Worm (Caenorhabditis elegans) whole organism, L2 larva: ENCODE data around the gene cnnm-5.

Experiments
- R02D3.7 ChIP-seq: fragments of 150-350 bp; optimal IDR thresholded peaks from 2 replicates; lab custom pipeline; 2014; ENCODE audit warnings: missing biosample characterization, missing genetic modification characterization
- Y55F3AM.14 ChIP-seq: fragments of 200-800 bp; sonication (Bioruptor generic); optimal IDR thresholded peaks from 2 replicates; lab custom pipeline; 2018; ENCODE audit warnings: mild to moderate bottlenecking, missing genetic modification characterization, missing compliant biosample characterization
- alr-1 ChIP-seq: fragments of 150-350 bp; optimal IDR thresholded peaks from 2 replicates; lab custom pipeline; 2014; ENCODE audit warnings: missing biosample characterization, missing genetic modification characterization
- blmp-1 ChIP-seq: sonication (generic microtip); optimal IDR thresholded peaks from 2 replicates; lab custom pipeline; 2017; ENCODE audit warnings: missing genetic modification characterization, mild to moderate bottlenecking, missing compliant biosample characterization, antibody characterized with exemption, moderate library complexity; ENCODE audit not compliant: insufficient read depth
- elt-1 ChIP-seq: fragments of 150-350 bp; optimal IDR thresholded peaks from 2 replicates; lab custom pipeline; 2014; ENCODE audit warnings: missing biosample characterization, missing genetic modification characterization
- lsy-2 ChIP-seq, 2 experiments: fragments of 150-350 bp in 1 of 2; sonication (generic microtip) in 1 of 2; optimal IDR thresholded peaks; 2 replicates each; lab custom pipeline; 2014 to 2017; ENCODE audit warnings: missing biosample characterization in 2 of 2, missing genetic modification characterization in 2 of 2
- nhr-21 ChIP-seq: fragments of 150-350 bp; optimal IDR thresholded peaks from 2 replicates; lab custom pipeline; 2014; ENCODE audit warnings: missing biosample characterization, missing genetic modification characterization
- nhr-237 ChIP-seq: fragments of 150-350 bp; optimal IDR thresholded peaks from 2 replicates; lab custom pipeline; 2014; ENCODE audit warnings: missing biosample characterization, missing genetic modification characterization
- nhr-77 ChIP-seq: fragments of 150-350 bp; optimal IDR thresholded peaks from 2 replicates; lab custom pipeline; 2014; ENCODE audit warnings: missing biosample characterization, missing genetic modification characterization
- snpc-4 ChIP-seq: fragments of 150-350 bp; optimal IDR thresholded peaks from 2 replicates; lab custom pipeline; 2014; ENCODE audit warnings: missing biosample characterization, missing genetic modification characterization
- unc-62 ChIP-seq: fragments of 150-350 bp; optimal IDR thresholded peaks from 2 replicates; lab custom pipeline; 2014; ENCODE audit warnings: missing biosample characterization, missing genetic modification reagents, missing genetic modification characterization
- zag-1 ChIP-seq: fragments of 150-350 bp; optimal IDR thresholded peaks from 2 replicates; lab custom pipeline; 2014; ENCODE audit warnings: missing biosample characterization, missing genetic modification characterization

DNA sequence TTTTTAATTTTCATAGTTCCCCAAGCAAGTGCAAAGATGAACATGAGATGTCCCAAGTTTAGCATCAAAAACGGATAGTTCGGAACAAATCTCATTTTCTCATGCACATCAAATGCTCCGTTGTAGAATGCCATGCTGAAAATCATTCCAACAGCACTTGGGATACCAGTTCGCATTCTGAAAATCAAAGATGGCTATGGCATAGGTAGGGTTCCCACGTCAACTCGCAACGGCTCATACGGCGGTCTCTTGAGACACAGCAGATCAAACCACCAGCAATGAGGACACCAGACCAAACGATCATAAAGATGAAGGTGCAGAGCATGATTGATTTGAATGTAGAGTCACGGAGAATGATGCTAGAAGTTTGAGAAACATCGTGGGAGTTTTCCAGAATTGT lies 25.9 kb downstream of the cnnm-5 start:
- TF ChIP-seq nhr-77 (tag; lab: Kevin White, UChicago): no peak
- TF ChIP-seq Y55F3AM.14: no peak
- no peak for TF ChIP-seq blmp-1 (tag; lab: Kevin White, UChicago)
- no peak for TF ChIP-seq unc-62 (GFP tag; lab: Kevin White, UChicago)
- no peak for TF ChIP-seq snpc-4 (tag; lab: Kevin White, UChicago)
- TF ChIP-seq elt-1 (tag; lab: Kevin White, UChicago): no peak
- no peak for TF ChIP-seq zag-1 (tag; lab: Kevin White, UChicago)
- no peak for TF ChIP-seq nhr-237 (tag; lab: Kevin White, UChicago)
- no peak for TF ChIP-seq lsy-2 (tag; optimal IDR thresholded peaks at IDR 0.05; lab: Kevin White, UChicago)
- TF ChIP-seq alr-1: no peak
- no peak for TF ChIP-seq nhr-21 (tag; lab: Kevin White, UChicago)
- no peak for TF ChIP-seq R02D3.7 (tag; lab: Kevin White, UChicago)
